Fruit fly (Drosophila melanogaster) whole organism, adult: ENCODE data around the gene escl.
A peak's percentile ranks its signal among the peaks of the same experiment; 100 is the strongest.

Experiments used
- CG11617 ChIP-seq: fragments of 200-800 bp; sonication (Bioruptor generic); optimal IDR thresholded peaks from 2 replicates; lab custom pipeline; 2017; ENCODE audit warnings: mild to moderate bottlenecking, missing biosample characterization, missing genetic modification reagents, missing genetic modification characterization
- CG12768 ChIP-seq: fragments of 200-800 bp; sonication (Bioruptor generic); optimal IDR thresholded peaks from 2 replicates; lab custom pipeline; 2017; ENCODE audit warnings: missing biosample characterization, missing genetic modification characterization, mild to moderate bottlenecking, moderate library complexity, missing genetic modification reagents
- CG14711 ChIP-seq: fragments of 200-800 bp; sonication (Bioruptor generic); optimal IDR thresholded peaks from 2 replicates; lab custom pipeline; 2018; ENCODE audit warnings: missing biosample characterization, mild to moderate bottlenecking, missing genetic modification characterization, moderate library complexity
- CG1620 ChIP-seq: fragments of 200-800 bp; sonication (Bioruptor generic); optimal IDR thresholded peaks from 2 replicates; lab custom pipeline; 2016; ENCODE audit warnings: missing biosample characterization, missing genetic modification characterization
- CG33017 ChIP-seq: fragments of 200-800 bp; sonication (Bioruptor generic); optimal IDR thresholded peaks from 2 replicates; lab custom pipeline; 2018; ENCODE audit warnings: missing biosample characterization, mild to moderate bottlenecking, missing genetic modification characterization, moderate library complexity
- CG5204 ChIP-seq: fragments of 200-800 bp; sonication (Bioruptor generic); optimal IDR thresholded peaks from 2 replicates; lab custom pipeline; 2016; ENCODE audit warnings: missing biosample characterization, missing genetic modification characterization
- CG7045 ChIP-seq: fragments of 200-800 bp; sonication (Bioruptor generic); optimal IDR thresholded peaks from 2 replicates; lab custom pipeline; 2017; ENCODE audit warnings: missing biosample characterization, mild to moderate bottlenecking, missing genetic modification characterization
- CG7101 ChIP-seq: fragments of 200-800 bp; sonication (Bioruptor generic); optimal IDR thresholded peaks from 2 replicates; lab custom pipeline; 2018; ENCODE audit warnings: missing biosample characterization, mild to moderate bottlenecking, missing genetic modification characterization, moderate library complexity
- Clk ChIP-seq: fragments of 200-800 bp; sonication (Bioruptor generic); optimal IDR thresholded peaks from 2 replicates; lab custom pipeline; 2017; ENCODE audit warnings: missing biosample characterization, missing genetic modification characterization
- Crg-1 ChIP-seq: fragments of 200-800 bp; sonication (Bioruptor generic); optimal IDR thresholded peaks from 2 replicates; lab custom pipeline; 2016; ENCODE audit warnings: missing biosample characterization, missing genetic modification characterization
- Hr96 ChIP-seq: fragments of 200-800 bp; sonication (Bioruptor generic); optimal IDR thresholded peaks from 2 replicates; lab custom pipeline; 2016; ENCODE audit warnings: missing biosample characterization, missing genetic modification characterization
- Mnt ChIP-seq: fragments of 200-800 bp; sonication (Bioruptor generic); optimal IDR thresholded peaks from 2 replicates; lab custom pipeline; 2016; ENCODE audit warnings: missing biosample characterization, mild to moderate bottlenecking, missing genetic modification characterization
- bab1 ChIP-seq: fragments of 200-800 bp; sonication (Bioruptor generic); optimal IDR thresholded peaks from 3 replicates; lab custom pipeline; 2019; ENCODE audit warnings: missing biosample characterization, mild to moderate bottlenecking, missing genetic modification characterization, moderate library complexity
- cic ChIP-seq: fragments of 200-800 bp; sonication (Bioruptor generic); optimal IDR thresholded peaks from 2 replicates; lab custom pipeline; 2017; ENCODE audit warnings: missing biosample characterization, mild to moderate bottlenecking, missing genetic modification characterization, moderate library complexity
- cnc ChIP-seq, 2 experiments: fragments of >200 bp; optimal IDR thresholded peaks; 2 replicates each; lab custom pipeline; 2017
- kay ChIP-seq: fragments of 200-800 bp; sonication (Bioruptor generic); peaks from one replicate; lab custom pipeline; 2016; ENCODE audit warnings: missing biosample characterization, missing genetic modification characterization, borderline replicate concordance
- ovo ChIP-seq: fragments of 200-800 bp; sonication (Bioruptor generic); optimal IDR thresholded peaks from 2 replicates; lab custom pipeline; 2016; ENCODE audit warnings: missing biosample characterization, missing genetic modification characterization
- pad ChIP-seq: fragments of 200-800 bp; sonication (Bioruptor generic); optimal IDR thresholded peaks from 3 replicates; lab custom pipeline; 2017; ENCODE audit warnings: missing biosample characterization, missing genetic modification characterization, mild to moderate bottlenecking, moderate library complexity, missing genetic modification reagents
- tj ChIP-seq: fragments of 200-800 bp; sonication (Bioruptor generic); optimal IDR thresholded peaks from 3 replicates; lab custom pipeline; 2017; ENCODE audit warnings: missing biosample characterization, mild to moderate bottlenecking, missing genetic modification characterization, moderate library complexity
- toe ChIP-seq: fragments of 200-800 bp; sonication (Bioruptor generic); optimal IDR thresholded peaks from 2 replicates; lab custom pipeline; 2016; ENCODE audit warnings: missing biosample characterization, missing genetic modification characterization

escl gene

dm6 chr2L:12007331-12007791 is 16.6 kb downstream of the escl start:
- TF ChIP-seq Hr96 (GFP tag; lab: Kevin White, UChicago) (peak; percentile 87), cic (GFP tag; lab: Kevin White, UChicago) (peak; percentile 97), CG14711 (tag; lab: Kevin White, UChicago) (peak; percentile 55), CG33017 (tag; lab: Kevin White, UChicago) (peak; percentile 63), bab1 (peak; percentile 92), pad (GFP tag; lab: Kevin White, UChicago) (peak; percentile 78), CG5204 (GFP tag; lab: Kevin White, UChicago) (peak; percentile 11), CG11617 (GFP tag; lab: Kevin White, UChicago) (peak; percentile 69), kay (GFP tag; lab: Kevin White, UChicago) (peak; percentile 95), CG7101 (tag; lab: Kevin White, UChicago) (peak; percentile 48), CG7045 (GFP tag; lab: Kevin White, UChicago) (peak; percentile 70), cnc (optimal IDR thresholded peaks at IDR 0.05; lab: Kevin White, UChicago) (no peak), Crg-1 (peak; percentile 21), tj (GFP tag; lab: Kevin White, UChicago) (peak; percentile 67), toe (GFP tag; lab: Kevin White, UChicago) (peak; percentile 73), CG12768 (GFP tag; lab: Kevin White, UChicago) (peak; percentile 91), Clk (GFP tag; lab: Kevin White, UChicago) (peak; percentile 81), ovo (GFP tag; lab: Kevin White, UChicago) (peak; percentile 88), Mnt (GFP tag; lab: Kevin White, UChicago) (peak; percentile 91), CG1620 (GFP tag; lab: Kevin White, UChicago) (peak; percentile 57)

dm6 chr2L:12007853-12008252 is 17.1 kb downstream of the escl start, which contains the start of gene Rh5:
TSS of gene Rh5 (plus strand) at chr2L:12008153.
- TF ChIP-seq ovo (GFP tag; lab: Kevin White, UChicago) (no peak), bab1 (no peak), kay (GFP tag; lab: Kevin White, UChicago) (peak; percentile 17)

DNA sequence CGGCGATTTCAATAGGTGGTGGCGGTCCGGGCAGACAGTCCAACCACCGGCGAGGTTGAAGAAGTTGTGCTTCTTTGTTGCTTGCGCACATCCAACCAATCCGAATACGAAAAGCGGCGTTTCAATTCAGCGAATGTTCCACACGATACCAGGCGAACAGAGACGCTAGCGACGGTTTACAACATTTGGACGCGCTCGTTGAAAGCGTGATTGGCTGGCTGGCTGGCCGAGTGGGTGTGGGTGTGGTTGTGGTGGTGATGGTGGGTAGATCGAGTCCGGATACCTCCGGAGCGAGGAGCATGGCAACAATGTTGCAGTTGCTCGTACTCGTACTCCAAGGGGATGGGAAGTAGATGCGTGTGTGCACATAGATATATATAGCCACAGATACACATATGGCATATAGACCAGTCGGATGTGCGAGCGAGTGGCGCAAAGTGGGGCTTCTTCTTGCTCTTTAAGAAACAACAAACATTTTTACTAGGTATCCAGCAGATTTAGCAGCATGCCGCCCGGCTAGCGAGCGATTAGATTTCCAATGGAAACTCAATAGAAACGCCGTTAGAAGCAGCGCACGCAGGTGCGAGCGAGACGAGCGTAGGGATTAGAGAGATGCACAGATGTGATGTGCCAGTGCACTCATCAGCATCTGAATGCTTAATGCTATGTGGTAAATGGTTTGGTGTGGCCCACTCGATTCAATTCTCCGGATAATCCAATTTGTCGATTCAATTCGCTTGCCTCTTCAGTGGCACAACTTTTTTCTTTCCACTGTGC is 19.6 kb downstream of the escl start:
- TF ChIP-seq kay (GFP tag; lab: Kevin White, UChicago): no peak
- TF ChIP-seq CG7045 (GFP tag; lab: Kevin White, UChicago): no peak
- peak; percentile 85 for TF ChIP-seq pad (GFP tag; lab: Kevin White, UChicago)
- TF ChIP-seq CG7101 (tag; lab: Kevin White, UChicago): peak; percentile 33
- TF ChIP-seq CG12768 (GFP tag; lab: Kevin White, UChicago): peak; percentile 88
- TF ChIP-seq ovo (GFP tag; lab: Kevin White, UChicago): peak; percentile 99
- TF ChIP-seq Crg-1: peak; percentile 20
- TF ChIP-seq CG5204 (GFP tag; lab: Kevin White, UChicago): no peak
- no peak for TF ChIP-seq cnc (optimal IDR thresholded peaks at IDR 0.05; lab: Kevin White, UChicago)
- TF ChIP-seq CG11617 (GFP tag; lab: Kevin White, UChicago): peak; percentile 50
- peak; percentile 59 for TF ChIP-seq CG14711 (tag; lab: Kevin White, UChicago)
- peak; percentile 88 for TF ChIP-seq Mnt (GFP tag; lab: Kevin White, UChicago)
- peak; percentile 46 for TF ChIP-seq toe (GFP tag; lab: Kevin White, UChicago)
- peak; percentile 54 for TF ChIP-seq bab1
- no peak for TF ChIP-seq Clk (GFP tag; lab: Kevin White, UChicago)
- peak; percentile 13 for TF ChIP-seq tj (GFP tag; lab: Kevin White, UChicago)
- TF ChIP-seq CG33017 (tag; lab: Kevin White, UChicago): no peak
- peak; percentile 89 for TF ChIP-seq cic (GFP tag; lab: Kevin White, UChicago)
- TF ChIP-seq Hr96 (GFP tag; lab: Kevin White, UChicago): peak; percentile 65
- TF ChIP-seq CG1620 (GFP tag; lab: Kevin White, UChicago): no peak

- TF ChIP-seq bab1 (peak; percentile 81), CG33017 (tag; lab: Kevin White, UChicago) (peak; percentile 94), CG14711 (tag; lab: Kevin White, UChicago) (peak; percentile 81), CG12768 (GFP tag; lab: Kevin White, UChicago) (peak; percentile 85), pad (GFP tag; lab: Kevin White, UChicago) (peak; percentile 83), Hr96 (GFP tag; lab: Kevin White, UChicago) (peak; percentile 83), CG1620 (GFP tag; lab: Kevin White, UChicago) (peak; percentile 82), Clk (GFP tag; lab: Kevin White, UChicago) (peak; percentile 87), CG5204 (GFP tag; lab: Kevin White, UChicago) (peak; percentile 93), ovo (GFP tag; lab: Kevin White, UChicago) (peak; percentile 55), Mnt (GFP tag; lab: Kevin White, UChicago) (peak; percentile 66), tj (GFP tag; lab: Kevin White, UChicago) (peak; percentile 62), cnc (optimal IDR thresholded peaks at IDR 0.05; lab: Kevin White, UChicago) (peak; percentile 81 to 82), cic (GFP tag; lab: Kevin White, UChicago) (peak; percentile 33), CG11617 (GFP tag; lab: Kevin White, UChicago) (peak; percentile 88), kay (GFP tag; lab: Kevin White, UChicago) (peak; percentile 99), toe (GFP tag; lab: Kevin White, UChicago) (peak; percentile 88), CG7101 (tag; lab: Kevin White, UChicago) (peak; percentile 93), Crg-1 (peak; percentile 71), CG7045 (GFP tag; lab: Kevin White, UChicago) (peak; percentile 89)
Measured at dm6 chr2L:12010877-12011666, 20.3 kb downstream of the escl start.
